Fruit fly (Drosophila melanogaster): Measurements from ENCODE around the gene ppk10.

ppk10 gene

dm6 chr2L:10442048-10442790 lies 10.0 kb downstream of the ppk10 start, which contains the start of gene loh (continued):
- TF ChIP-seq dmrt11E (tag; optimal IDR thresholded peaks at IDR 0.05): peak; percentile 35
- TF ChIP-seq CG9437 (GFP tag; optimal IDR thresholded peaks at IDR 0.05): peak; percentile 76
- no peak for TF ChIP-seq NC2β (GFP tag; optimal IDR thresholded peaks at IDR 0.05)
- peak; percentile 30; the same call in 1 of the 2 replicates for TF ChIP-seq E2f2 (GFP tag; IDR thresholded peaks at IDR 0.05)
- TF ChIP-seq CG14710 (tag; optimal IDR thresholded peaks at IDR 0.05): peak; percentile 75
- no peak for TF ChIP-seq CG1792 (GFP tag; optimal IDR thresholded peaks at IDR 0.05)
- TF ChIP-seq scrt (GFP tag; optimal IDR thresholded peaks at IDR 0.05): no peak
- TF ChIP-seq row (GFP tag; IDR thresholded peaks at IDR 0.05): peak; percentile 76
- TF ChIP-seq croc (GFP tag; conservative IDR thresholded peaks at IDR 0.05): peak; percentile 33; the same call in 2 of the 3 replicates
- peak; percentile 49 for TF ChIP-seq Nf-YB (GFP tag; optimal IDR thresholded peaks at IDR 0.05)
- peak; percentile 67 for TF ChIP-seq CG10209 (GFP tag; optimal IDR thresholded peaks at IDR 0.05)
- TF ChIP-seq Gug (GFP tag; IDR thresholded peaks at IDR 0.05): no peak
- TF ChIP-seq CG4360 (GFP tag; IDR thresholded peaks at IDR 0.05): no peak
- no peak for TF ChIP-seq CG32767 (GFP tag; IDR thresholded peaks at IDR 0.05)
- TF ChIP-seq tap (tag; optimal IDR thresholded peaks at IDR 0.05): no peak
- TF ChIP-seq crol (GFP tag; IDR thresholded peaks at IDR 0.05): peak; percentile 77; the same call in 1 of the 2 replicates
- TF ChIP-seq Fer1 (GFP tag; optimal IDR thresholded peaks at IDR 0.05): peak; percentile 51
- peak; percentile 24 for TF ChIP-seq trem (tag; optimal IDR thresholded peaks at IDR 0.05)
- peak; percentile 56 for TF ChIP-seq Six4 (GFP tag; optimal IDR thresholded peaks at IDR 0.05)
- no peak for TF ChIP-seq MTF-1 (GFP tag; optimal IDR thresholded peaks at IDR 0.05; ENCODE audit: borderline replicate concordance)
- no peak; the same call in 1 of the 2 replicates for TF ChIP-seq CG32772 (GFP tag; IDR thresholded peaks at IDR 0.05)
- TF ChIP-seq phol (tag; optimal IDR thresholded peaks at IDR 0.05): peak; percentile 73
- no peak for TF ChIP-seq Doc2 (GFP tag; IDR thresholded peaks at IDR 0.05)
- TF ChIP-seq CG16813 (GFP tag; IDR thresholded peaks at IDR 0.05; ENCODE audit: partially characterized antibody): no peak
- TF ChIP-seq Pdp1 (GFP tag; optimal IDR thresholded peaks at IDR 0.05): no peak
- TF ChIP-seq Dek (tag; optimal IDR thresholded peaks at IDR 0.05): no peak
- no peak for TF ChIP-seq CG12071 (GFP tag; optimal IDR thresholded peaks at IDR 0.05)
- TF ChIP-seq run (tag; optimal IDR thresholded peaks at IDR 0.05): no peak
- no peak for TF ChIP-seq nerfin-1 (tag; optimal IDR thresholded peaks at IDR 0.05)
- 0 out of 2 replicates have a peak, but pooled peaks have one; percentile 24 for TF ChIP-seq CG1024 (GFP tag; IDR thresholded peaks at IDR 0.05)
- peak; percentile 61 for TF ChIP-seq CG1602 (GFP tag; optimal IDR thresholded peaks at IDR 0.05)
- TF ChIP-seq dmrt99B (tag; optimal IDR thresholded peaks at IDR 0.05): peak; percentile 64
- no peak for TF ChIP-seq exex (tag; optimal IDR thresholded peaks at IDR 0.05)
- TF ChIP-seq Bdp1 (GFP tag; optimal IDR thresholded peaks at IDR 0.05): no peak
- TF ChIP-seq CG14050 (GFP tag; IDR thresholded peaks at IDR 0.05): no peak
- no peak for TF ChIP-seq mld (GFP tag; IDR thresholded peaks at IDR 0.05; ENCODE audit: partially characterized antibody)
- TF ChIP-seq CG31441 (GFP tag; IDR thresholded peaks at IDR 0.05): peak; percentile 79
- no peak for TF ChIP-seq cwo (GFP tag; optimal IDR thresholded peaks at IDR 0.05)
- no peak for TF ChIP-seq p53 (GFP tag; optimal IDR thresholded peaks at IDR 0.05)
- no peak for TF ChIP-seq CG18764 (GFP tag; optimal IDR thresholded peaks at IDR 0.05)
- TF ChIP-seq wek (GFP tag; optimal IDR thresholded peaks at IDR 0.05): no peak
- TF ChIP-seq CG2678 (tag; optimal IDR thresholded peaks at IDR 0.05): no peak
- TF ChIP-seq CG30020 (tag; optimal IDR thresholded peaks at IDR 0.05): peak; percentile 38
- no peak for TF ChIP-seq Myb (GFP tag; optimal IDR thresholded peaks at IDR 0.05)
- no peak for TF ChIP-seq CG9817 (tag; optimal IDR thresholded peaks at IDR 0.05)
- TF ChIP-seq nau (GFP tag; optimal IDR thresholded peaks at IDR 0.05): no peak
- TF ChIP-seq bab2 (GFP tag; optimal IDR thresholded peaks at IDR 0.05): no peak
- TF ChIP-seq oc (tag; optimal IDR thresholded peaks at IDR 0.05): no peak
- peak; percentile 38 for TF ChIP-seq Vsx1 (GFP tag; optimal IDR thresholded peaks at IDR 0.05)

All from whole organism, embryonic.